Fruit fly (Drosophila melanogaster) Kc167 (cell line): ENCODE results near the gene Usp8.

Experiments
- Myc ChIP-seq: fragments of >200 bp; optimal IDR thresholded peaks from 2 replicates; lab custom pipeline; 2017; ENCODE audit warnings: missing external identifiers
- Sin3A ChIP-seq: fragments of >200 bp; optimal IDR thresholded peaks from 2 replicates; lab custom pipeline; 2018; ENCODE audit warnings: missing external identifiers
- h ChIP-seq: fragments of >200 bp; optimal IDR thresholded peaks from 3 replicates; lab custom pipeline; 2018; ENCODE audit warnings: missing external identifiers
- insv ChIP-seq: fragments of >200 bp; optimal IDR thresholded peaks from 3 replicates; lab custom pipeline; 2018; ENCODE audit warnings: missing external identifiers
- psq ChIP-seq: fragments of >200 bp; optimal IDR thresholded peaks from 2 replicates; lab custom pipeline; 2017; ENCODE audit warnings: missing external identifiers
- ttk ChIP-seq: sonication (Bioruptor generic); optimal IDR thresholded peaks from 2 replicates; lab custom pipeline; 2017; ENCODE audit warnings: missing external identifiers

The Usp8 gene

dm6 chr3R:21102477-21102876 is 31.6 kb upstream of the Usp8 start:
- TF ChIP-seq h (lab: Kevin White, UChicago) (no peak), insv (lab: Kevin White, UChicago) (no peak), Sin3A (lab: Kevin White, UChicago) (no peak), psq (lab: Kevin White, UChicago) (no peak), ttk (no peak), Myc (lab: Kevin White, UChicago) (no peak)

dm6 chr3R:21107907-21108591 is 26.0 kb upstream of the Usp8 start, which contains the start of the genes Sec15 and rtet:
Gene Sec15 (minus strand): TSS chr3R:21107972.
Gene rtet (plus strand): TSS chr3R:21108446.
- peak; percentile 74 for TF ChIP-seq psq (lab: Kevin White, UChicago)
- no peak for TF ChIP-seq insv (lab: Kevin White, UChicago)
- TF ChIP-seq ttk, result no peak

dm6 chr3R:21109712-21110111 is 24.4 kb upstream of the Usp8 start:
- no peak for TF ChIP-seq Myc (lab: Kevin White, UChicago)
- TF ChIP-seq insv (lab: Kevin White, UChicago), result no peak
- TF ChIP-seq psq (lab: Kevin White, UChicago), result no peak
- no peak for TF ChIP-seq ttk
- TF ChIP-seq Sin3A (lab: Kevin White, UChicago), result no peak
- no peak for TF ChIP-seq h (lab: Kevin White, UChicago)

dm6 chr3R:21111046-21111480 is 23.0 kb upstream of the Usp8 start, which contains the start of gene Rab11:
Gene Rab11 (plus strand): TSS chr3R:21111408.
- no peak for TF ChIP-seq ttk
- no peak for TF ChIP-seq psq (lab: Kevin White, UChicago)
- no peak for TF ChIP-seq Myc (lab: Kevin White, UChicago)
- no peak for TF ChIP-seq insv (lab: Kevin White, UChicago)
- TF ChIP-seq h (lab: Kevin White, UChicago), result no peak

- no peak for TF ChIP-seq psq (lab: Kevin White, UChicago)
- no peak for TF ChIP-seq ttk
- no peak for TF ChIP-seq Myc (lab: Kevin White, UChicago)
- TF ChIP-seq h (lab: Kevin White, UChicago), result no peak
- TF ChIP-seq Sin3A (lab: Kevin White, UChicago), result no peak
- no peak for TF ChIP-seq insv (lab: Kevin White, UChicago)
Observed at dm6 chr3R:21111964-21112740, 21.9 kb upstream of the Usp8 start.

- TF ChIP-seq Sin3A (lab: Kevin White, UChicago) (no peak), ttk (no peak), Myc (lab: Kevin White, UChicago) (no peak), insv (lab: Kevin White, UChicago) (no peak), h (lab: Kevin White, UChicago) (no peak), psq (lab: Kevin White, UChicago) (no peak)
Observed at dm6 chr3R:21112742-21113465, 21.2 kb upstream of the Usp8 start.

- TF ChIP-seq insv (lab: Kevin White, UChicago) (no peak), psq (lab: Kevin White, UChicago) (no peak), Sin3A (lab: Kevin White, UChicago) (no peak), Myc (lab: Kevin White, UChicago) (no peak), ttk (no peak), h (lab: Kevin White, UChicago) (no peak)
Observed at dm6 chr3R:21116057-21116456, 18.0 kb upstream of the Usp8 start, which contains the start of gene ppan. Gene ppan (plus strand): TSS chr3R:21116254.

- TF ChIP-seq h (lab: Kevin White, UChicago) (no peak), insv (lab: Kevin White, UChicago) (no peak), Sin3A (lab: Kevin White, UChicago) (no peak), ttk (no peak), psq (lab: Kevin White, UChicago) (no peak), Myc (lab: Kevin White, UChicago) (no peak)
Observed at dm6 chr3R:21118784-21119183, 15.3 kb upstream of the Usp8 start, which contains the start of gene Bdbt. Gene Bdbt (minus strand): TSS chr3R:21118856.

- no peak for TF ChIP-seq insv (lab: Kevin White, UChicago)
- TF ChIP-seq h (lab: Kevin White, UChicago), result no peak
- TF ChIP-seq ttk, result no peak
- TF ChIP-seq psq (lab: Kevin White, UChicago), result no peak
- TF ChIP-seq Sin3A (lab: Kevin White, UChicago), result no peak
- TF ChIP-seq Myc (lab: Kevin White, UChicago), result no peak
Observed at dm6 chr3R:21124225-21124624, 9.8 kb upstream of the Usp8 start.

dm6 chr3R:21126673-21127284 is 7.3 kb upstream of the Usp8 start:
- no peak for TF ChIP-seq psq (lab: Kevin White, UChicago)
- no peak for TF ChIP-seq Sin3A (lab: Kevin White, UChicago)
- TF ChIP-seq insv (lab: Kevin White, UChicago), result no peak
- no peak for TF ChIP-seq h (lab: Kevin White, UChicago)
- no peak for TF ChIP-seq Myc (lab: Kevin White, UChicago)
- TF ChIP-seq ttk, result no peak
